Worm (Caenorhabditis elegans): ENCODE measurements around the gene F16G10.6.

- TF ChIP-seq ama-1 (optimal IDR thresholded peaks at IDR 0.05) (no peak), hmbx-1 (tag; optimal IDR thresholded peaks at IDR 0.05) (no peak), ceh-13 (GFP tag; optimal IDR thresholded peaks at IDR 0.05) (no peak), aly-1 (tag; optimal IDR thresholded peaks at IDR 0.05) (no peak), scrt-1 (GFP tag; IDR thresholded peaks at IDR 0.05) (no peak), ceh-36 (tag; optimal IDR thresholded peaks at IDR 0.05) (no peak), flt-1 (GFP tag; IDR thresholded peaks at IDR 0.05) (no peak)
Measured at ce11 chrII:2417889-2418288, 40.2 kb upstream of the F16G10.6 start, which contains the start of the genes F42G2.5 and F42G2.7.

All from whole organism, early embryonic.